Fruit fly (Drosophila melanogaster): ENCODE data around the gene Fancl.

Fancl gene

dm6 chr3R:10086683-10087082 is 34.0 kb upstream of the Fancl start:
- TF ChIP-seq kay (GFP tag; ENCODE audit: borderline replicate concordance) (no peak), Hr96 (GFP tag; optimal IDR thresholded peaks at IDR 0.05) (no peak), toe (GFP tag; optimal IDR thresholded peaks at IDR 0.05) (no peak), Crg-1 (GFP tag; optimal IDR thresholded peaks at IDR 0.05) (no peak), CG14711 (tag; optimal IDR thresholded peaks at IDR 0.05) (no peak), ovo (GFP tag; optimal IDR thresholded peaks at IDR 0.05) (no peak), pad (GFP tag; optimal IDR thresholded peaks at IDR 0.05) (no peak), bab1 (GFP tag; optimal IDR thresholded peaks at IDR 0.05) (no peak), CG5204 (GFP tag; optimal IDR thresholded peaks at IDR 0.05) (no peak)

- TF ChIP-seq kay (GFP tag; ENCODE audit: borderline replicate concordance) = no peak
- no peak for TF ChIP-seq bab1 (GFP tag; optimal IDR thresholded peaks at IDR 0.05)
- TF ChIP-seq CG1620 (GFP tag; optimal IDR thresholded peaks at IDR 0.05) = no peak
- TF ChIP-seq cnc (optimal IDR thresholded peaks at IDR 0.05) = no peak
- TF ChIP-seq ovo (GFP tag; optimal IDR thresholded peaks at IDR 0.05) = no peak
- peak; percentile 43 for TF ChIP-seq toe (GFP tag; optimal IDR thresholded peaks at IDR 0.05)
- TF ChIP-seq CG14711 (tag; optimal IDR thresholded peaks at IDR 0.05) = no peak
- no peak for TF ChIP-seq CG5204 (GFP tag; optimal IDR thresholded peaks at IDR 0.05)
- TF ChIP-seq Crg-1 (GFP tag; optimal IDR thresholded peaks at IDR 0.05) = no peak
- TF ChIP-seq cic (GFP tag; optimal IDR thresholded peaks at IDR 0.05) = peak; percentile 50
- TF ChIP-seq tj (GFP tag; optimal IDR thresholded peaks at IDR 0.05) = no peak
- TF ChIP-seq CG33017 (tag; optimal IDR thresholded peaks at IDR 0.05) = no peak
- no peak for TF ChIP-seq CG12768 (GFP tag; optimal IDR thresholded peaks at IDR 0.05)
- TF ChIP-seq CG7045 (GFP tag; optimal IDR thresholded peaks at IDR 0.05) = no peak
Measured at dm6 chr3R:10086222-10086621, 33.6 kb upstream of the Fancl start.

dm6 chr3R:10084914-10085313 is 32.2 kb upstream of the Fancl start:
- TF ChIP-seq CG1620 (GFP tag; optimal IDR thresholded peaks at IDR 0.05) = peak; percentile 71
- peak; percentile 96 for TF ChIP-seq CG7101 (tag; optimal IDR thresholded peaks at IDR 0.05)
- TF ChIP-seq kay (GFP tag; ENCODE audit: borderline replicate concordance) = no peak
- TF ChIP-seq cic (GFP tag; optimal IDR thresholded peaks at IDR 0.05) = peak; percentile 72
- TF ChIP-seq CG14711 (tag; optimal IDR thresholded peaks at IDR 0.05) = peak; percentile 88
- peak; percentile 75 for TF ChIP-seq pad (GFP tag; optimal IDR thresholded peaks at IDR 0.05)
- peak; percentile 95 for TF ChIP-seq CG5204 (GFP tag; optimal IDR thresholded peaks at IDR 0.05)
- TF ChIP-seq cnc (optimal IDR thresholded peaks at IDR 0.05) = no peak
- peak; percentile 95 for TF ChIP-seq CG7045 (GFP tag; optimal IDR thresholded peaks at IDR 0.05)
- peak; percentile 94 for TF ChIP-seq CG11617 (GFP tag; optimal IDR thresholded peaks at IDR 0.05)
- peak; percentile 92 for TF ChIP-seq tj (GFP tag; optimal IDR thresholded peaks at IDR 0.05)
- TF ChIP-seq CG12768 (GFP tag; optimal IDR thresholded peaks at IDR 0.05) = peak; percentile 96
- peak; percentile 81 for TF ChIP-seq ovo (GFP tag; optimal IDR thresholded peaks at IDR 0.05)
- peak; percentile 71 for TF ChIP-seq bab1 (GFP tag; optimal IDR thresholded peaks at IDR 0.05)
- TF ChIP-seq toe (GFP tag; optimal IDR thresholded peaks at IDR 0.05) = peak; percentile 87
- peak; percentile 87 for TF ChIP-seq Hr96 (GFP tag; optimal IDR thresholded peaks at IDR 0.05)
- peak; percentile 96 for TF ChIP-seq CG33017 (tag; optimal IDR thresholded peaks at IDR 0.05)
- TF ChIP-seq Clk (GFP tag; optimal IDR thresholded peaks at IDR 0.05) = peak; percentile 93
- peak; percentile 86 for TF ChIP-seq Mnt (GFP tag; optimal IDR thresholded peaks at IDR 0.05)
- peak; percentile 72 for TF ChIP-seq Crg-1 (GFP tag; optimal IDR thresholded peaks at IDR 0.05)

- TF ChIP-seq Mnt (GFP tag; optimal IDR thresholded peaks at IDR 0.05) (peak; percentile 94), pad (GFP tag; optimal IDR thresholded peaks at IDR 0.05) (peak; percentile 71), CG5204 (GFP tag; optimal IDR thresholded peaks at IDR 0.05) (no peak), cic (GFP tag; optimal IDR thresholded peaks at IDR 0.05) (peak; percentile 80), Crg-1 (GFP tag; optimal IDR thresholded peaks at IDR 0.05) (no peak), Clk (GFP tag; optimal IDR thresholded peaks at IDR 0.05) (no peak), CG12768 (GFP tag; optimal IDR thresholded peaks at IDR 0.05) (peak; percentile 58), cnc (optimal IDR thresholded peaks at IDR 0.05) (no peak), tj (GFP tag; optimal IDR thresholded peaks at IDR 0.05) (no peak), CG7101 (tag; optimal IDR thresholded peaks at IDR 0.05) (no peak), toe (GFP tag; optimal IDR thresholded peaks at IDR 0.05) (no peak), CG7045 (GFP tag; optimal IDR thresholded peaks at IDR 0.05) (no peak), CG14711 (tag; optimal IDR thresholded peaks at IDR 0.05) (no peak), CG33017 (tag; optimal IDR thresholded peaks at IDR 0.05) (no peak), kay (GFP tag; ENCODE audit: borderline replicate concordance) (no peak), ovo (GFP tag; optimal IDR thresholded peaks at IDR 0.05) (no peak), bab1 (GFP tag; optimal IDR thresholded peaks at IDR 0.05) (no peak), CG1620 (GFP tag; optimal IDR thresholded peaks at IDR 0.05) (no peak), Hr96 (GFP tag; optimal IDR thresholded peaks at IDR 0.05) (no peak), CG11617 (GFP tag; optimal IDR thresholded peaks at IDR 0.05) (no peak)
Measured at dm6 chr3R:10084179-10084647, 31.5 kb upstream of the Fancl start.

- TF ChIP-seq cic (GFP tag; optimal IDR thresholded peaks at IDR 0.05) = peak; percentile 39
- TF ChIP-seq bab1 (GFP tag; optimal IDR thresholded peaks at IDR 0.05) = no peak
- TF ChIP-seq Crg-1 (GFP tag; optimal IDR thresholded peaks at IDR 0.05) = no peak
- no peak for TF ChIP-seq pad (GFP tag; optimal IDR thresholded peaks at IDR 0.05)
- no peak for TF ChIP-seq CG5204 (GFP tag; optimal IDR thresholded peaks at IDR 0.05)
- TF ChIP-seq toe (GFP tag; optimal IDR thresholded peaks at IDR 0.05) = no peak
- TF ChIP-seq CG7045 (GFP tag; optimal IDR thresholded peaks at IDR 0.05) = no peak
- no peak for TF ChIP-seq Clk (GFP tag; optimal IDR thresholded peaks at IDR 0.05)
- TF ChIP-seq kay (GFP tag; ENCODE audit: borderline replicate concordance) = no peak
- TF ChIP-seq ovo (GFP tag; optimal IDR thresholded peaks at IDR 0.05) = no peak
- TF ChIP-seq CG1620 (GFP tag; optimal IDR thresholded peaks at IDR 0.05) = no peak
- no peak for TF ChIP-seq cnc (optimal IDR thresholded peaks at IDR 0.05)
- TF ChIP-seq Hr96 (GFP tag; optimal IDR thresholded peaks at IDR 0.05) = peak; percentile 39
- TF ChIP-seq CG12768 (GFP tag; optimal IDR thresholded peaks at IDR 0.05) = peak; percentile 14
- TF ChIP-seq Mnt (GFP tag; optimal IDR thresholded peaks at IDR 0.05) = peak; percentile 64
- peak; percentile 68 for TF ChIP-seq CG14711 (tag; optimal IDR thresholded peaks at IDR 0.05)
- peak; percentile 69 for TF ChIP-seq CG33017 (tag; optimal IDR thresholded peaks at IDR 0.05)
- peak; percentile 67 for TF ChIP-seq CG7101 (tag; optimal IDR thresholded peaks at IDR 0.05)
- no peak for TF ChIP-seq tj (GFP tag; optimal IDR thresholded peaks at IDR 0.05)
- no peak for TF ChIP-seq CG11617 (GFP tag; optimal IDR thresholded peaks at IDR 0.05)
Measured at dm6 chr3R:10083077-10083476, 30.4 kb upstream of the Fancl start.

Measured in whole organism, adult.